Worm (Caenorhabditis elegans) whole organism, midembryonic: ENCODE results near the gene F43C11.8.

Experiments used
- T22C8.4 ChIP-seq: fragments of 200-800 bp; sonication (Bioruptor generic); IDR thresholded peaks from 2 replicates; pipeline ENCODE4 v1.3.6; 2022; ENCODE audit warnings: missing genetic modification characterization, missing compliant biosample characterization
- cog-1 ChIP-seq: sonication (generic microtip); optimal IDR thresholded peaks from 2 replicates; lab custom pipeline; 2016; ENCODE audit warnings: missing genetic modification characterization, missing compliant biosample characterization
- flt-1 ChIP-seq: fragments of 200-800 bp; sonication (Bioruptor generic); IDR thresholded peaks from 2 replicates; pipeline ENCODE4 v1.3.6; 2022; ENCODE audit warnings: missing genetic modification characterization, missing compliant biosample characterization
- klf-2 ChIP-seq: fragments of 200-800 bp; sonication (Bioruptor generic); conservative IDR thresholded peaks from 2 replicates; pipeline ENCODE4 v1.3.6; 2022; ENCODE audit warnings: missing genetic modification reagents, missing genetic modification characterization, missing compliant biosample characterization
- med-1 ChIP-seq: sonication (generic microtip); optimal IDR thresholded peaks from 2 replicates; lab custom pipeline; 2017; ENCODE audit warnings: missing genetic modification characterization, mild to moderate bottlenecking, missing compliant biosample characterization, antibody characterized with exemption, missing genetic modification reagents; ENCODE audit not compliant: insufficient read depth
- tab-1 ChIP-seq: fragments of 200-800 bp; sonication (Bioruptor generic); IDR thresholded peaks from 2 replicates; pipeline ENCODE4 v1.3.6; 2022; ENCODE audit warnings: missing genetic modification characterization, missing compliant biosample characterization
- ztf-23 ChIP-seq: fragments of 200-800 bp; sonication (Bioruptor generic); IDR thresholded peaks from 2 replicates; pipeline ENCODE4 v1.3.6; 2022; ENCODE audit warnings: missing genetic modification reagents, missing genetic modification characterization, missing compliant biosample characterization
- ztf-29 ChIP-seq: fragments of 200-800 bp; sonication (Bioruptor generic); IDR thresholded peaks from 2 replicates; pipeline ENCODE4 v1.3.6; 2022; ENCODE audit warnings: missing genetic modification reagents, missing genetic modification characterization, missing compliant biosample characterization

ce11 chrII:2356795-2357194 lies 24.5 kb downstream of the F43C11.8 start, which contains the start of gene F43C11.1:
- TF ChIP-seq ztf-23 (GFP tag; lab: Robert Waterston, UW) (no peak), ztf-29 (GFP tag; lab: Robert Waterston, UW) (no peak), flt-1 (no peak), klf-2 (GFP tag; lab: Robert Waterston, UW) (no peak), med-1 (GFP tag; lab: Kevin White, UChicago) (no peak), cog-1 (no peak), tab-1 (GFP tag; lab: Robert Waterston, UW) (no peak), T22C8.4 (GFP tag; lab: Robert Waterston, UW) (no peak)
